Fruit fly (Drosophila melanogaster): Measurements from ENCODE around the gene CG46460.

dm6 chr3L:4193730-4194649 is 33.1 kb downstream of the CG46460 start, which contains the start of gene CG43367:
- TF ChIP-seq Hr96 (GFP tag; optimal IDR thresholded peaks at IDR 0.05) (no peak), CG7045 (GFP tag; optimal IDR thresholded peaks at IDR 0.05) (no peak), CG11617 (GFP tag; optimal IDR thresholded peaks at IDR 0.05) (no peak), CG5204 (GFP tag; optimal IDR thresholded peaks at IDR 0.05) (no peak), tj (GFP tag; optimal IDR thresholded peaks at IDR 0.05) (peak; percentile 5), cic (GFP tag; optimal IDR thresholded peaks at IDR 0.05) (no peak), pad (GFP tag; optimal IDR thresholded peaks at IDR 0.05) (peak; percentile 25), kay (GFP tag; ENCODE audit: borderline replicate concordance) (peak; percentile 59)
